Worm (Caenorhabditis elegans): ENCODE results near the gene F09G8.10.

DNA sequence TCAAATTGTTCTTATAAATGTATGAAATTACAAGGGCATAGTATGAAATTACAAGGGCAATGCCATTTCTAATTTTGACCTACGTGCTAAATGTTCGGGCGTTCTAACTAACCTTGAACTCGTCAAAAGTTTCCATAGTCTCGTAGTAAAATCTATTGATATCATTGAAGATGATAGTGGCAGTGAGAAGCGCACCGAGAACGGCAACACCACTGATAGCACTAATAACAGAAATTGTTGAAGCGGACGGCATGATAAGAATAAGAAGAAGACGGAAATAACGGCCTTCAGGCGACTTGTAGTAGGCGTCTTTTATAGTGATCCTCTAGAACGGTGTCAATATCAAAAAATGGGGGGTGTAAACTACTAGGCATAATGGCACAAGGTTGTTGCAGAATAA lies 8.6 kb downstream of the F09G8.10 start, which contains the start of gene col-91:
- TF ChIP-seq nhr-6 (tag; optimal IDR thresholded peaks at IDR 0.05), result no peak
- no peak for TF ChIP-seq lin-39 (tag; optimal IDR thresholded peaks at IDR 0.05)
- TF ChIP-seq unc-55 (GFP tag; optimal IDR thresholded peaks at IDR 0.05), result no peak
- no peak for TF ChIP-seq blmp-1 (tag; optimal IDR thresholded peaks at IDR 0.05; ENCODE audit: insufficient read depth)
- TF ChIP-seq snpc-4 (tag; optimal IDR thresholded peaks at IDR 0.05), result no peak
- TF ChIP-seq unc-39 (tag; optimal IDR thresholded peaks at IDR 0.05), result no peak
- no peak for TF ChIP-seq nhr-77 (tag; optimal IDR thresholded peaks at IDR 0.05)
